Fruit fly (Drosophila melanogaster) whole organism, embryonic: ENCODE results near the gene CG5731.

Experiments used
- Bgb ChIP-seq: fragments of 200-800 bp; sonication (Bioruptor generic); IDR thresholded peaks from 2 replicates; pipeline ENCODE4 v1.3.6; 2022; ENCODE audit warnings: missing biosample characterization, missing genetic modification characterization; ENCODE audit not compliant: partially characterized antibody
- CG10431 ChIP-seq: fragments of 200-800 bp; sonication (Bioruptor generic); optimal IDR thresholded peaks from 3 replicates; lab custom pipeline; 2018; ENCODE audit warnings: missing biosample characterization, mild to moderate bottlenecking, missing genetic modification characterization
- CG10959 ChIP-seq: fragments of 200-800 bp; sonication (Bioruptor generic); IDR thresholded peaks from 2 replicates; pipeline ENCODE4 v1.3.6; 2022; ENCODE audit warnings: missing biosample characterization, missing genetic modification characterization
- CG11560 ChIP-seq: fragments of 200-800 bp; sonication (Bioruptor generic); IDR thresholded peaks from 3 replicates; pipeline ENCODE4 v1.3.6; 2022; ENCODE audit warnings: missing biosample characterization, missing genetic modification characterization
- CG12219 ChIP-seq: fragments of 200-800 bp; sonication (Bioruptor generic); optimal IDR thresholded peaks from 3 replicates; lab custom pipeline; 2018; ENCODE audit warnings: missing biosample characterization, mild to moderate bottlenecking, missing genetic modification characterization
- CG13123 ChIP-seq: fragments of 200-800 bp; sonication (Bioruptor generic); optimal IDR thresholded peaks from 2 replicates; lab custom pipeline; 2016; ENCODE audit warnings: missing biosample characterization, missing genetic modification characterization
- CG14710 ChIP-seq: fragments of 200-800 bp; sonication (Bioruptor generic); optimal IDR thresholded peaks from 3 replicates; lab custom pipeline; 2019; ENCODE audit warnings: missing biosample characterization, mild to moderate bottlenecking, missing genetic modification characterization, moderate library complexity
- CG15479 ChIP-seq: fragments of 200-800 bp; sonication (Bioruptor generic); optimal IDR thresholded peaks from 3 replicates; lab custom pipeline; 2019; ENCODE audit warnings: missing biosample characterization, mild to moderate bottlenecking, missing genetic modification characterization, moderate library complexity
- CG16815 ChIP-seq: fragments of 200-800 bp; sonication (Bioruptor generic); optimal IDR thresholded peaks from 3 replicates; lab custom pipeline; 2017; ENCODE audit warnings: missing biosample characterization, mild to moderate bottlenecking, missing genetic modification characterization
- CG17912 ChIP-seq: fragments of 200-800 bp; sonication (Bioruptor generic); optimal IDR thresholded peaks from 2 replicates; lab custom pipeline; 2018; ENCODE audit warnings: missing biosample characterization, mild to moderate bottlenecking, missing genetic modification characterization
- CG18262 ChIP-seq: fragments of 200-800 bp; optimal IDR thresholded peaks from 3 replicates; lab custom pipeline; 2019; ENCODE audit warnings: missing biosample characterization, mild to moderate bottlenecking, missing genetic modification characterization, moderate library complexity
- CG1832 ChIP-seq: fragments of 200-800 bp; sonication (Bioruptor generic); optimal IDR thresholded peaks from 2 replicates; lab custom pipeline; 2017; ENCODE audit warnings: missing biosample characterization, mild to moderate bottlenecking, missing genetic modification characterization, inconsistent platforms
- CG18476 ChIP-seq: fragments of 200-800 bp; sonication (Bioruptor generic); optimal IDR thresholded peaks from 2 replicates; lab custom pipeline; 2016; ENCODE audit warnings: missing biosample characterization, mild to moderate bottlenecking, missing genetic modification characterization
- CG2199 ChIP-seq: fragments of 200-800 bp; sonication (Bioruptor generic); IDR thresholded peaks from 3 replicates; pipeline ENCODE4 v1.3.6; 2022; ENCODE audit warnings: missing biosample characterization, missing genetic modification characterization
- CG4707 ChIP-seq: fragments of 200-800 bp; sonication (Bioruptor generic); optimal IDR thresholded peaks from 2 replicates; lab custom pipeline; 2018; ENCODE audit warnings: missing biosample characterization, mild to moderate bottlenecking, missing genetic modification characterization, moderate library complexity
- CG6175 ChIP-seq: fragments of 200-800 bp; sonication (Bioruptor generic); IDR thresholded peaks from 3 replicates; pipeline ENCODE4 v1.3.6; 2022; ENCODE audit warnings: missing biosample characterization, missing genetic modification characterization
- CG6854 ChIP-seq: fragments of 200-800 bp; sonication (Bioruptor generic); optimal IDR thresholded peaks from 3 replicates; lab custom pipeline; 2017; ENCODE audit warnings: missing biosample characterization, mild to moderate bottlenecking, missing genetic modification characterization
- CG8924 ChIP-seq: fragments of 200-800 bp; optimal IDR thresholded peaks from 3 replicates; lab custom pipeline; 2019; ENCODE audit warnings: missing biosample characterization, mild to moderate bottlenecking, missing genetic modification characterization, moderate library complexity
- CG8944 ChIP-seq: fragments of 200-800 bp; sonication (Bioruptor generic); optimal IDR thresholded peaks from 3 replicates; lab custom pipeline; 2016; ENCODE audit warnings: missing biosample characterization, missing genetic modification characterization
- CTCF ChIP-seq: fragments of 200-800 bp; sonication (Bioruptor generic); optimal IDR thresholded peaks from 2 replicates; lab custom pipeline; 2017; ENCODE audit warnings: missing biosample characterization, mild to moderate bottlenecking, missing genetic modification characterization, moderate library complexity
- Camta ChIP-seq: fragments of 200-800 bp; sonication (Bioruptor generic); optimal IDR thresholded peaks from 2 replicates; lab custom pipeline; 2016; ENCODE audit warnings: missing biosample characterization, missing genetic modification characterization
- D19A ChIP-seq: fragments of 200-800 bp; optimal IDR thresholded peaks from 3 replicates; lab custom pipeline; 2019; ENCODE audit warnings: missing biosample characterization, mild to moderate bottlenecking, missing genetic modification characterization, moderate library complexity
- H2.0 ChIP-seq: fragments of 200-800 bp; sonication (Bioruptor generic); IDR thresholded peaks from 2 replicates; pipeline ENCODE4 v1.3.6; 2022; ENCODE audit warnings: missing biosample characterization, missing genetic modification characterization
- HLHmδ ChIP-seq: fragments of 200-800 bp; sonication (Bioruptor generic); optimal IDR thresholded peaks from 2 replicates; lab custom pipeline; 2018; ENCODE audit warnings: missing biosample characterization, mild to moderate bottlenecking, missing genetic modification characterization, moderate library complexity
- Hsf ChIP-seq: fragments of 200-800 bp; sonication (Bioruptor generic); optimal IDR thresholded peaks from 3 replicates; lab custom pipeline; 2016; ENCODE audit warnings: missing biosample characterization, missing genetic modification characterization
- Max ChIP-seq: fragments of 200-800 bp; sonication (Bioruptor generic); optimal IDR thresholded peaks from 2 replicates; lab custom pipeline; 2016; ENCODE audit warnings: missing biosample characterization, mild to moderate bottlenecking, missing genetic modification characterization
- NfI ChIP-seq: fragments of 200-800 bp; sonication (Bioruptor generic); optimal IDR thresholded peaks from 3 replicates; lab custom pipeline; 2018; ENCODE audit warnings: missing biosample characterization, mild to moderate bottlenecking, missing genetic modification characterization, moderate library complexity
- Opbp ChIP-seq: fragments of 200-800 bp; sonication (Bioruptor generic); IDR thresholded peaks from 3 replicates; pipeline ENCODE4 v1.3.6; 2022; ENCODE audit warnings: missing biosample characterization, missing genetic modification characterization; ENCODE audit not compliant: partially characterized antibody
- Pdp1 ChIP-seq, 2 experiments: fragments of 200-800 bp; sonication (Bioruptor generic); optimal IDR thresholded peaks; 3 replicates each; lab custom pipeline; 2016; ENCODE audit warnings: missing biosample characterization in 2 of 2, missing genetic modification characterization in 2 of 2, mild to moderate bottlenecking in 1 of 2, moderate library complexity in 1 of 2
- Poxn ChIP-seq: fragments of 200-800 bp; sonication (Bioruptor generic); IDR thresholded peaks from 2 replicates; pipeline ENCODE4 v1.3.6; 2022; ENCODE audit warnings: missing biosample characterization, missing genetic modification characterization
- Vsx1 ChIP-seq: fragments of 200-800 bp; sonication (Bioruptor generic); optimal IDR thresholded peaks from 2 replicates; lab custom pipeline; 2017; ENCODE audit warnings: missing biosample characterization, mild to moderate bottlenecking, missing genetic modification characterization, missing genetic modification reagents
- ac ChIP-seq: fragments of 200-800 bp; sonication (Bioruptor generic); optimal IDR thresholded peaks from 3 replicates; lab custom pipeline; 2017; ENCODE audit warnings: missing biosample characterization, mild to moderate bottlenecking, missing genetic modification characterization
- ase ChIP-seq: fragments of 200-800 bp; sonication (Bioruptor generic); IDR thresholded peaks from 3 replicates; pipeline ENCODE4 v1.3.6; 2022; ENCODE audit warnings: missing biosample characterization, missing genetic modification characterization
- bowl ChIP-seq: fragments of 200-800 bp; sonication (Bioruptor generic); IDR thresholded peaks from 2 replicates; pipeline ENCODE4 v1.3.6; 2022; ENCODE audit warnings: missing biosample characterization, missing genetic modification characterization
- cad ChIP-seq: fragments of >200 bp; optimal IDR thresholded peaks from 2 replicates; lab custom pipeline; 2017; ENCODE audit warnings: missing biosample characterization, missing genetic modification characterization
- ci ChIP-seq: fragments of 200-800 bp; sonication (Bioruptor generic); IDR thresholded peaks from 3 replicates; pipeline ENCODE4 v1.3.6; 2022; ENCODE audit warnings: missing biosample characterization, missing genetic modification characterization
- crol ChIP-seq: fragments of 200-800 bp; sonication (Bioruptor generic); IDR thresholded peaks from 2 replicates; pipeline ENCODE4 v1.3.6; 2022; ENCODE audit warnings: missing biosample characterization, missing genetic modification characterization
- cwo ChIP-seq: fragments of 200-800 bp; sonication (Bioruptor generic); optimal IDR thresholded peaks from 3 replicates; lab custom pipeline; 2017; ENCODE audit warnings: missing biosample characterization, missing genetic modification characterization, mild to moderate bottlenecking, moderate library complexity, missing genetic modification reagents
- da ChIP-seq: fragments of 200-800 bp; sonication (Bioruptor generic); optimal IDR thresholded peaks from 2 replicates; lab custom pipeline; 2016; ENCODE audit warnings: missing biosample characterization, missing genetic modification characterization
- dati ChIP-seq: fragments of 200-800 bp; sonication (Bioruptor generic); IDR thresholded peaks from 2 replicates; pipeline ENCODE4 v1.3.6; 2022; ENCODE audit warnings: missing biosample characterization, missing genetic modification characterization
- gcm2 ChIP-seq: fragments of 200-800 bp; sonication (Bioruptor generic); optimal IDR thresholded peaks from 2 replicates; lab custom pipeline; 2016; ENCODE audit warnings: missing biosample characterization, missing genetic modification characterization
- jigr1 ChIP-seq: fragments of 200-800 bp; sonication (Bioruptor generic); IDR thresholded peaks from 3 replicates; pipeline ENCODE4 v1.3.6; 2022; ENCODE audit warnings: missing biosample characterization, missing genetic modification characterization
- jumu ChIP-seq: fragments of 200-800 bp; sonication (Bioruptor generic); optimal IDR thresholded peaks from 3 replicates; lab custom pipeline; 2016; ENCODE audit warnings: missing biosample characterization, missing genetic modification characterization
- klu ChIP-seq: fragments of 200-800 bp; sonication (Bioruptor generic); IDR thresholded peaks from 2 replicates; pipeline ENCODE4 v1.3.6; 2022; ENCODE audit warnings: missing biosample characterization, missing genetic modification characterization
- lab ChIP-seq: fragments of 200-800 bp; sonication (Bioruptor generic); optimal IDR thresholded peaks from 3 replicates; lab custom pipeline; 2017; ENCODE audit warnings: missing biosample characterization, missing genetic modification characterization, mild to moderate bottlenecking, moderate library complexity, missing genetic modification reagents
- nom ChIP-seq: fragments of 200-800 bp; sonication (Bioruptor generic); optimal IDR thresholded peaks from 2 replicates; lab custom pipeline; 2017; ENCODE audit warnings: missing biosample characterization, missing genetic modification characterization, mild to moderate bottlenecking, moderate library complexity, missing genetic modification reagents
- pb ChIP-seq: fragments of 200-800 bp; sonication (Bioruptor generic); optimal IDR thresholded peaks from 3 replicates; lab custom pipeline; 2016; ENCODE audit warnings: missing biosample characterization, missing genetic modification characterization
- phol ChIP-seq: fragments of 200-800 bp; sonication (Bioruptor generic); optimal IDR thresholded peaks from 3 replicates; lab custom pipeline; 2018; ENCODE audit warnings: missing biosample characterization, mild to moderate bottlenecking, missing genetic modification characterization, moderate library complexity
- pita ChIP-seq: fragments of 200-800 bp; sonication (Bioruptor generic); optimal IDR thresholded peaks from 2 replicates; lab custom pipeline; 2017; ENCODE audit warnings: missing biosample characterization, mild to moderate bottlenecking, missing genetic modification characterization
- row ChIP-seq: fragments of 200-800 bp; sonication (Bioruptor generic); IDR thresholded peaks from 3 replicates; pipeline ENCODE4 v1.3.6; 2022; ENCODE audit warnings: missing biosample characterization, missing genetic modification characterization
- salm ChIP-seq: fragments of 200-800 bp; sonication (Bioruptor generic); optimal IDR thresholded peaks from 2 replicates; lab custom pipeline; 2018; ENCODE audit warnings: missing biosample characterization, mild to moderate bottlenecking, missing genetic modification characterization
- sd ChIP-seq: fragments of 200-800 bp; sonication (Bioruptor generic); optimal IDR thresholded peaks from 3 replicates; lab custom pipeline; 2018; ENCODE audit warnings: missing biosample characterization, mild to moderate bottlenecking, missing genetic modification characterization, moderate library complexity

The CG5731 gene

DNA sequence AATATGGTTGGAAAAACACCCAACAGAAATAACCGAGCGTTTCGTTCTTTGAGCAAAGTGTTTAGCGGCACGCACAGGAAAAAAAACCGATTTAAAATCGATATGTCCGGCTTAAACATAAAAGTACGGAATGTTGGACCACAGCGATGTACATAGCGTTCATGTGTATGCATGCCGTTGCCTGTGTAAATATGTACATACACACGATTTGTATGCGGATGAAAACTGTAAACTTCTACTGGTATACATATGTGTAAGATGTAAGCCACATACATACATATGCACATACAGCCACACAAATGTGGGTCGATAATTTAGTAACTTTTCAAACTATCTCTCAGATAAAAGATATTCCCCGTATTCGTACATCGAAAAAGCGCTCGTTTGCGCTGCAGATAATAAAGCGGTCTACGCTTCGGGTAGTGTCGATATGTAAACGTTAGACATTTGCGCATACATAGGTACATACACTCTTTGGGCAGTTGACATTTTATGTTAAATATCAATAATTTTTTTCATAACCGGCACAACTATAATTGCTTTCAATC lies 40.2 kb upstream of the CG5731 start (continued):
- TF ChIP-seq salm (tag; lab: Kevin White, UChicago) (no peak), D19A (tag; lab: Kevin White, UChicago) (no peak), cwo (GFP tag; lab: Kevin White, UChicago) (no peak), CG2199 (GFP tag; lab: Robert Waterston, UW) (peak; percentile 51; the same call in 1 of the 3 replicates), Bgb (GFP tag; lab: Robert Waterston, UW) (no peak), Vsx1 (GFP tag; lab: Kevin White, UChicago) (no peak), CG15479 (GFP tag; lab: Kevin White, UChicago) (peak; percentile 81), Max (GFP tag; lab: Kevin White, UChicago) (no peak), CG16815 (GFP tag; lab: Kevin White, UChicago) (no peak), bowl (no peak), CG8924 (tag; lab: Kevin White, UChicago) (peak; percentile 33), Camta (GFP tag; lab: Kevin White, UChicago) (no peak), lab (GFP tag; lab: Kevin White, UChicago) (no peak), CG13123 (GFP tag; lab: Kevin White, UChicago) (no peak), Opbp (GFP tag; lab: Robert Waterston, UW) (no peak), Pdp1 (GFP tag; optimal IDR thresholded peaks at IDR 0.05; lab: Kevin White, UChicago) (no peak), CTCF (GFP tag; lab: Kevin White, UChicago) (no peak), CG12219 (GFP tag; lab: Kevin White, UChicago) (peak; percentile 20), row (no peak), Hsf (GFP tag; lab: Kevin White, UChicago) (no peak), CG4707 (peak; percentile 60), pb (no peak), gcm2 (GFP tag; lab: Kevin White, UChicago) (no peak), CG6854 (no peak), HLHmδ (GFP tag; lab: Kevin White, UChicago) (no peak), cad (GFP tag; lab: Kevin White, UChicago) (no peak), CG10431 (GFP tag; lab: Kevin White, UChicago) (peak; percentile 19), ac (GFP tag; lab: Kevin White, UChicago) (peak; percentile 73), pita (no peak), jumu (GFP tag; lab: Kevin White, UChicago) (no peak), crol (GFP tag; lab: Robert Waterston, UW) (no peak), ci (GFP tag; lab: Robert Waterston, UW) (no peak; the same call in 2 of the 3 replicates), CG11560 (no peak), CG18262 (peak; percentile 23), CG8944 (GFP tag; lab: Kevin White, UChicago) (no peak), CG1832 (GFP tag; lab: Kevin White, UChicago) (no peak), nom (no peak), sd (tag; lab: Kevin White, UChicago) (peak; percentile 76), CG18476 (no peak), CG14710 (tag; lab: Kevin White, UChicago) (peak; percentile 50), CG10959 (GFP tag; lab: Robert Waterston, UW) (no peak), NfI (no peak), jigr1 (GFP tag; lab: Robert Waterston, UW) (no peak), ase (GFP tag; lab: Robert Waterston, UW) (no peak), dati (GFP tag; lab: Robert Waterston, UW) (no peak), Poxn (no peak), phol (tag; lab: Kevin White, UChicago) (no peak), CG6175 (GFP tag; lab: Robert Waterston, UW) (no peak), CG17912 (peak; percentile 44), klu (GFP tag; lab: Robert Waterston, UW) (no peak), H2.0 (GFP tag; lab: Robert Waterston, UW) (no peak), da (no peak)
